Fruit fly (Drosophila melanogaster): Measurements from ENCODE around the gene CG14621.

The CG14621 gene

DNA sequence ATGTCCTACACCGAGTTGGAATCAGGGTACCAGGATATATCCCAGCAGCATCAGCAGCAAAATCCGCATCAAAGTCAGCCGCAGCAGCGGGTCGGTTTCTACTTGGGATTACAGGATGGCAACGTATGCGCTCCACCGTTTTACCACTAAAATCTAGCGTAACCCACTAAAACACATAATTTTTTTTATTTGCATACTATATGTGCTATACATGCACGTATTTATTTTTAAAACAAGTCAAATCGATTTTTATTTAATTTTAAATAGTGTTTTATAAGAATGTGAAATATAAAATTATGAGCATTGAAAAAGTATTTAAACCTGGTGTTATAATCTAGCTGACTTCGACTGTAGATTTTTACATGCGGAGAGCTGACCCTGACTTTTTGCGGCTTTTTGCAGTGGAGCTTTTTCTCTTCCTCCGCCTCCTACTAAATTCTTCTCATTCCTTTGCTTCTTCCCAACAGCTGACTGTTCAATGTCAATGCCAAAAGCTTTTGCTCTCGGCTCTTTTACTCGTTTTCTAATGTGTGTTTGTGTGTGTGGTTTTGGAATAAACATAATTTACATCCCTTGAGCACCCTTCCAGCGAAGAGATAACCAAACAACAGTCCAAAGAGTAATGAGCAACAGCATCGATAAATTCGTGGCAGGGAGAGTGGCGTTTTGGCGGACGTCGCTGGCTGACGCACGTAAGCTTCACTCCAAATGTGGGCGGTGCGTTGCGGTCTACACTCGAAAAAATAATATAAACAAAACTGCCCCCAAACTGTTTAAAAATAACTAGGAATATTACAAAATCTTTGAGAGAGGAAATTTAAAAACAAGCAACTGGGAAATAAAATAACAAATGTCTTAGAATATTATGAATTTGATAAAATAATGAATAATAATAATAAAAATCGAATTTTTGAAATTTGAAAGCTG, 43.9 kb downstream of the CG14621 start (continued):
- no peak for TF ChIP-seq HmgD (GFP tag; optimal IDR thresholded peaks at IDR 0.05)
- peak; percentile 55; the same call in 1 of the 2 replicates for TF ChIP-seq CG17328 (GFP tag; IDR thresholded peaks at IDR 0.05)
- no peak for TF ChIP-seq Fer1 (GFP tag; optimal IDR thresholded peaks at IDR 0.05)
- peak; percentile 19 for TF ChIP-seq CG10543 (GFP tag; optimal IDR thresholded peaks at IDR 0.05)
- TF ChIP-seq ara (GFP tag; IDR thresholded peaks at IDR 0.05), result no peak
- TF ChIP-seq CG3847 (GFP tag; IDR thresholded peaks at IDR 0.05), result peak; percentile 56
- TF ChIP-seq Sry-β (GFP tag; optimal IDR thresholded peaks at IDR 0.05), result no peak
- peak; percentile 64 for TF ChIP-seq CG3163 (GFP tag; optimal IDR thresholded peaks at IDR 0.05)
- no peak for TF ChIP-seq pnt (GFP tag; optimal IDR thresholded peaks at IDR 0.05)
- no peak for TF ChIP-seq CG1647 (GFP tag; optimal IDR thresholded peaks at IDR 0.05)
- TF ChIP-seq klu (GFP tag; IDR thresholded peaks at IDR 0.05), result no peak
- TF ChIP-seq bcd (GFP tag; optimal IDR thresholded peaks at IDR 0.05), result peak; percentile 37
- TF ChIP-seq CG7271 (tag; optimal IDR thresholded peaks at IDR 0.05), result no peak
- no peak for TF ChIP-seq CG4617 (GFP tag; optimal IDR thresholded peaks at IDR 0.05; ENCODE audit: borderline replicate concordance)
- no peak for TF ChIP-seq eyg (GFP tag; optimal IDR thresholded peaks at IDR 0.05)
- peak; percentile 44 for TF ChIP-seq CG11247 (GFP tag; IDR thresholded peaks at IDR 0.05)
- no peak for TF ChIP-seq CG15479 (GFP tag; optimal IDR thresholded peaks at IDR 0.05)
- no peak for TF ChIP-seq CG1529 (GFP tag; optimal IDR thresholded peaks at IDR 0.05)
- TF ChIP-seq lilli (GFP tag; optimal IDR thresholded peaks at IDR 0.05), result peak; percentile 1
- no peak for TF ChIP-seq CG17568 (GFP tag; optimal IDR thresholded peaks at IDR 0.05)
- peak; percentile 67; the same call in 1 of the 3 replicates for TF ChIP-seq CG11456 (GFP tag; IDR thresholded peaks at IDR 0.05)
- TF ChIP-seq Meics (GFP tag; optimal IDR thresholded peaks at IDR 0.05), result peak; percentile 55
- TF ChIP-seq CG5953 (GFP tag; IDR thresholded peaks at IDR 0.05), result 0 out of 2 replicates have a peak, but pooled peaks have one; percentile 32
- TF ChIP-seq H2.0 (GFP tag; IDR thresholded peaks at IDR 0.05), result peak; percentile 61
- TF ChIP-seq ems (GFP tag; optimal IDR thresholded peaks at IDR 0.05), result no peak
- TF ChIP-seq wor (GFP tag; IDR thresholded peaks at IDR 0.05), result no peak
- no peak for TF ChIP-seq CG12744 (GFP tag; optimal IDR thresholded peaks at IDR 0.05)
- TF ChIP-seq CG12391 (tag; optimal IDR thresholded peaks at IDR 0.05), result peak; percentile 18
- TF ChIP-seq toy (GFP tag; IDR thresholded peaks at IDR 0.05), result no peak
- no peak for TF ChIP-seq chif (GFP tag; optimal IDR thresholded peaks at IDR 0.05)
- TF ChIP-seq hkb (optimal IDR thresholded peaks at IDR 0.05), result no peak
- 0 out of 2 replicates have a peak, but pooled peaks have one; percentile 22 for TF ChIP-seq hkb (GFP tag; IDR thresholded peaks at IDR 0.05)
- no peak for TF ChIP-seq emc (GFP tag; optimal IDR thresholded peaks at IDR 0.05)
- peak; percentile 38 for TF ChIP-seq CG9932 (GFP tag; IDR thresholded peaks at IDR 0.05)
- TF ChIP-seq Atf3 (GFP tag; optimal IDR thresholded peaks at IDR 0.05), result no peak
- TF ChIP-seq amos (GFP tag; IDR thresholded peaks at IDR 0.05; ENCODE audit: partially characterized antibody), result no peak
- TF ChIP-seq Hr78 (GFP tag; optimal IDR thresholded peaks at IDR 0.05), result no peak
- TF ChIP-seq corto (GFP tag; optimal IDR thresholded peaks at IDR 0.05), result no peak
- TF ChIP-seq sd (tag; optimal IDR thresholded peaks at IDR 0.05), result peak; percentile 98
- TF ChIP-seq MBD-R2 (GFP tag; IDR thresholded peaks at IDR 0.05), result peak; percentile 41; the same call in 1 of the 2 replicates
- no peak for TF ChIP-seq CG1832 (GFP tag; optimal IDR thresholded peaks at IDR 0.05)
- TF ChIP-seq zfh2 (GFP tag; optimal IDR thresholded peaks at IDR 0.05), result peak; percentile 17
- no peak for TF ChIP-seq Rx (GFP tag; IDR thresholded peaks at IDR 0.05)
- no peak for TF ChIP-seq kay (GFP tag; optimal IDR thresholded peaks at IDR 0.05)
- no peak for TF ChIP-seq CG9437 (GFP tag; optimal IDR thresholded peaks at IDR 0.05)
- peak; percentile 63; the same call in 2 of the 3 replicates for TF ChIP-seq CG6175 (GFP tag; IDR thresholded peaks at IDR 0.05)
- TF ChIP-seq HmgZ (tag; optimal IDR thresholded peaks at IDR 0.05), result no peak
- TF ChIP-seq CG18262 (tag; optimal IDR thresholded peaks at IDR 0.05), result peak; percentile 46
- no peak for TF ChIP-seq CG2116 (GFP tag; optimal IDR thresholded peaks at IDR 0.05)
